Worm (Caenorhabditis elegans) whole organism, L2 larva: ENCODE measurements around the gene F46H5.11.

ENCODE experiments used
- ama-1 ChIP-seq: fragments of 150-350 bp; optimal IDR thresholded peaks from 2 replicates; lab custom pipeline; 2018; ENCODE audit warnings: inconsistent platforms
- ceh-82 ChIP-seq: fragments of 150-350 bp; optimal IDR thresholded peaks from 2 replicates; lab custom pipeline; 2014; ENCODE audit warnings: missing biosample characterization, missing genetic modification characterization
- crh-2 ChIP-seq: sonication (generic microtip); optimal IDR thresholded peaks from 2 replicates; lab custom pipeline; 2017; ENCODE audit warnings: missing biosample characterization, missing genetic modification characterization
- lin-11 ChIP-seq: fragments of 150-350 bp; sonication (generic microtip); optimal IDR thresholded peaks from 2 replicates; lab custom pipeline; 2014; ENCODE audit warnings: missing biosample characterization, missing genetic modification characterization, inconsistent platforms, mixed read lengths
- mdl-1 ChIP-seq, 2 experiments: fragments of 150-350 bp in 1 of 2; sonication (generic microtip) in 1 of 2; optimal IDR thresholded peaks; 2 replicates each; lab custom pipeline; 2017; ENCODE audit warnings: missing biosample characterization in 2 of 2, missing genetic modification characterization in 2 of 2
- nhr-11 ChIP-seq: fragments of 150-350 bp; optimal IDR thresholded peaks from 2 replicates; lab custom pipeline; 2014; ENCODE audit warnings: missing biosample characterization, missing genetic modification characterization
- nhr-237 ChIP-seq: fragments of 150-350 bp; optimal IDR thresholded peaks from 2 replicates; lab custom pipeline; 2014; ENCODE audit warnings: missing biosample characterization, missing genetic modification characterization
- nhr-25 ChIP-seq: fragments of 150-350 bp; sonication (generic microtip); optimal IDR thresholded peaks from 3 replicates; lab custom pipeline; 2014; ENCODE audit warnings: missing biosample characterization, missing genetic modification characterization
- unc-62 ChIP-seq: fragments of 150-350 bp; optimal IDR thresholded peaks from 2 replicates; lab custom pipeline; 2014; ENCODE audit warnings: missing biosample characterization, missing genetic modification reagents, missing genetic modification characterization
- zag-1 ChIP-seq: fragments of 150-350 bp; optimal IDR thresholded peaks from 2 replicates; lab custom pipeline; 2014; ENCODE audit warnings: missing biosample characterization, missing genetic modification characterization

DNA sequence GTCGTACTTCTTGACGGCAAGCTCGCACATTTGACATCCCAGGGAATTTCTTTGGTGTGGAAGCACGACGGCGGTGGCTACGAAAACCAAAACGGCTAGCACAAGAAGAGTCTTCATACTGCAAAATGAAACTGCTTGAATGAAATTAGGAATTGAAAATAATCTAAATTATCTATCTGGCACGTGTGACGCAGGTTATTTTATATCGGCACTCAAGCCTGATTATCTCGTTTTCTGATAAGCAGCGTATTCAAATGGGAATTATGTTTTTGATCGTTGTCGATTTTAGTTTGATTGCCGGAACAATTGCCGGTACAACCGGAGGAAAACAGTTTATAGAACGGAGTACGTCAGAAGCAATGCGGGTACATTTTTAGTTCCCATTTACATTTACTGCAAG lies 46.8 kb upstream of the F46H5.11 start, which contains the start of gene spp-4:
- no peak for TF ChIP-seq unc-62 (GFP tag; lab: Kevin White, UChicago)
- TF ChIP-seq nhr-237 (tag; lab: Kevin White, UChicago), result no peak
- no peak for TF ChIP-seq ceh-82 (tag; lab: Kevin White, UChicago)
- no peak for TF ChIP-seq mdl-1 (tag; optimal IDR thresholded peaks at IDR 0.05; lab: Kevin White, UChicago)
- no peak for TF ChIP-seq nhr-11 (tag; lab: Kevin White, UChicago)
- TF ChIP-seq ama-1 (lab: Kevin White, UChicago), result no peak
- no peak for TF ChIP-seq nhr-25 (tag; lab: Kevin White, UChicago)
- no peak for TF ChIP-seq zag-1 (tag; lab: Kevin White, UChicago)
- no peak for TF ChIP-seq lin-11 (tag; lab: Kevin White, UChicago)
- no peak for TF ChIP-seq crh-2
